Worm (Caenorhabditis elegans): ENCODE measurements around the gene sna-3.

sna-3 gene

DNA sequence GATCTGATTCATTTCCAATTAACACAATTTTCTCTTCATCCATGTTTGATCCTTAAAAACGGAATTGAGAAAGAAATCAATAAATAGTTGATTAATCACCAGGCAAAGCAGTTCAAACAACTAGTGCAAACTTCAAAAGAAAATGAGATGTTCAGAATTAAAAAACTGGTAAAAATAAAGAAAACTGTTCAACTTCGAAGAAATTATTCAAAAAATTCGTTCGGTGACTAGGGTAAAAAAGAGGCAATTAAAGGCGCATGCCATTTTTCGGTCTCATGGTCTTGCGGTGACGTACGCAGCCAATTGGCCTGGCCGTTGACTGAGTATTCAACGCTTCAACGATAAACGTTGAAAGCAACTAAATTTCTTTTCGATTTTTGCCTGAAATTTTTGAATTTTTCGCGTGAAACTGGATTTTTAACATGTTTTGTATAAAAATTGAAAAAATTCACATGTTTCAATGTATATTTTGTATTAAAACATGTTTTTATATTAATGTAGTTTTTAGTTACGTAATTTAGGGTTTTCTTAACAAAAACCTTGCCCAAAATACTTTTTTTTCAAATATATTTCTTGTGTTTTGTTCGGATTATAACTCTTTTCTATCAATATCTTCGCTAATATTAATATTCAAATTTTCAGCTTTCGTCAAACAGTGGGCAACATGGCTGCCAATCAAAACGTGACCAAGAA, at the start of gene sna-3, which contains the start of gene rps-3 (continued):
- TF ChIP-seq pqm-1 (tag; optimal IDR thresholded peaks at IDR 0.05) (no peak), tag-97 (GFP tag; IDR thresholded peaks at IDR 0.05) (no peak), mes-2 (tag; optimal IDR thresholded peaks at IDR 0.05; ENCODE audit: poor library complexity, severe bottlenecking) (peak; percentile 90), hlh-30 (tag; optimal IDR thresholded peaks at IDR 0.05; ENCODE audit: insufficient read depth) (peak; percentile 88)

DNA sequence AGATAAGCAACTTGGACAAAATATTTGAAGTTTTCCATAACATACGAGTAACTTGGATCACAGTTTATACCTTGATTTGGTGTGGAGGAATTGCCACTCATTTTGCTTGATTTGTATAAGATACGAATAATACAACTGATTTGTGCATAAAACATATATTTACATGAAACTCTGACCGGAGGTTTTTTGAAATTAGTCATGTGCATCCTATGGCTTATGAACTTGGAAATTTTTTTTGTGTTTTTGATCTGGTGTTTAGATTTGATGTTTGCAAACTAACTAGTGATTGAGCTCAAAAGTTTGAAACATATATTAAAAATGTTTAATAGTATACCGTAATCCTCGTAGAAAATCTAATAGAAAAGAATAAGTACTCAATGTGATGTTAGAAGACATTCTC, 48.7 kb upstream of the sna-3 start, which contains the start of gene srg-8:
srg-8 (minus strand) TSS at position 101 of the 400 bp plus-strand sequence.
- TF ChIP-seq tag-97 (GFP tag; IDR thresholded peaks at IDR 0.05): no peak
- TF ChIP-seq F44E2.7 (GFP tag; IDR thresholded peaks at IDR 0.05): no peak
- TF ChIP-seq mes-2 (tag; optimal IDR thresholded peaks at IDR 0.05; ENCODE audit: poor library complexity, severe bottlenecking): no peak
- no peak for TF ChIP-seq dpl-1 (GFP tag; optimal IDR thresholded peaks at IDR 0.05)
- TF ChIP-seq hif-1 (tag; optimal IDR thresholded peaks at IDR 0.05): no peak
- no peak for TF ChIP-seq gei-8 (GFP tag; optimal IDR thresholded peaks at IDR 0.05)
- no peak for TF ChIP-seq ztf-7 (tag; optimal IDR thresholded peaks at IDR 0.05)
- TF ChIP-seq pqm-1 (tag; optimal IDR thresholded peaks at IDR 0.05): no peak
- no peak for TF ChIP-seq spr-3 (GFP tag; optimal IDR thresholded peaks at IDR 0.05)
- TF ChIP-seq ZK546.5 (tag; optimal IDR thresholded peaks at IDR 0.05): no peak

DNA sequence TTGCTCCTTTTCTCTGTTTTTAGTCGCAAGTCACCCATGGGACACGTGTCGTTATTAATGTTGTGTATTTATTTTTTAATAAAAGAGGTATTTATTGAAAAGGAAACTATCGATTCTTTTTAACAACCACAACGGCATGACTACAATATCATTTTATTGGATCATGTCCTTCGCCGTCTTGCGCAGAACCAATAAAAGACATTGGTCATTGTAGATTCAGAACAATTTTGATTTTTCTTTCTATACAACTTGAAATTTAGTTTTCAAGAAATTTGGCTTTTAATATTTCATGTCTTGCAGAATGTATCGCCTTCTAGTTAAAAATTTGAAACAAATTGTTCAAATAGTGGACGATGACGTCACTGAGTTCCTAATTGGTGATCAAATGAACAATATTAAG, 45.5 kb upstream of the sna-3 start, which contains the start of gene amdh-1:
amdh-1 (plus strand) TSS at position 301 of the 400 bp plus-strand sequence.
- TF ChIP-seq egl-27 (tag; optimal IDR thresholded peaks at IDR 0.05): no peak
- no peak for TF ChIP-seq lin-38 (GFP tag; IDR thresholded peaks at IDR 0.05)
- no peak for TF ChIP-seq F26F4.8 (GFP tag; conservative IDR thresholded peaks at IDR 0.05)
- no peak for TF ChIP-seq ceh-32 (tag; optimal IDR thresholded peaks at IDR 0.05; ENCODE audit: poor library complexity)
- TF ChIP-seq spr-3 (GFP tag; optimal IDR thresholded peaks at IDR 0.05): no peak
- TF ChIP-seq aly-2 (tag; optimal IDR thresholded peaks at IDR 0.05): no peak
- no peak for TF ChIP-seq aha-1 (tag)
- no peak for TF ChIP-seq hmg-1.1 (GFP tag; IDR thresholded peaks at IDR 0.05)
- no peak for TF ChIP-seq Y48G9A.11 (GFP tag; IDR thresholded peaks at IDR 0.05)
- no peak for TF ChIP-seq hif-1 (tag; optimal IDR thresholded peaks at IDR 0.05)
- TF ChIP-seq zfp-2 (tag; optimal IDR thresholded peaks at IDR 0.05): no peak
- TF ChIP-seq dpl-1 (GFP tag; optimal IDR thresholded peaks at IDR 0.05): no peak
- no peak for TF ChIP-seq zip-2 (tag; optimal IDR thresholded peaks at IDR 0.05)
- no peak for TF ChIP-seq skn-1 (tag; optimal IDR thresholded peaks at IDR 0.05)
- no peak for TF ChIP-seq Y75B8A.6 (GFP tag; IDR thresholded peaks at IDR 0.05)
- TF ChIP-seq sdz-12 (GFP tag; optimal IDR thresholded peaks at IDR 0.05): no peak
- no peak for TF ChIP-seq madf-9 (GFP tag; conservative IDR thresholded peaks at IDR 0.05)

DNA sequence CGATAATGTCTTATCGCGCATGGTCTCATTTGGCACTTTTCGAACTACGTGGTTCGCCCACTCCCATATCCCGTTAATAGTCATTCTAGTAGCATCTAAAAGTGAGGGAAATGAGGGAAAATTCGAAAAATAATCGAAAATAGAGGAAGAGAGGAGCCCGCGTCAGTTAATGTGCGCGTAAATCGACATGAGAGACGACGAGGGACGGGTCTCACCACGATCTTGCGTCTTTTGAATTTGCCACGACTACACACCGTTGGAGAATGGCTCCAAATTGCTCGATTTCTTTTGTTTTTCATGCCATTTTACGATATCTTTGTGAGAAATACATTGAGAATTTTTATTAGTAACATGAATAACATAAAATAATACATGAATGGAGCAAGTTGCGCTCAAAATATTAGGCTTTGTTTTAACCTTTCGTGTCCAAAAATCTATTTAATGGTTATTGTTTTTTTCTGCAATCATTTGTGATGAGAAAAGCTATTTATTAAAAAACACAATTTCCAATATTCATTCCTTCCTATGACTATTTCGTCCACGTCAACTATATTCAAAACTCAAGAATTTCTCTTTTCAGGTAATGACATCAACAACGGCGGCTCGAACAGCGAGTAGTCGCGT, 42.2 kb upstream of the sna-3 start, which contains the start of the genes gen-1 and stt-3:
gen-1 (minus strand) TSS at position 95 of the 624 bp plus-strand sequence.
stt-3 (plus strand) TSS at position 574 of the 624 bp plus-strand sequence.
- TF ChIP-seq hlh-30 (tag; optimal IDR thresholded peaks at IDR 0.05; ENCODE audit: insufficient read depth) (no peak), mes-2 (tag; optimal IDR thresholded peaks at IDR 0.05; ENCODE audit: poor library complexity, severe bottlenecking) (peak; percentile 0), ama-1 (optimal IDR thresholded peaks at IDR 0.05) (no peak), T20F7.1 (GFP tag; optimal IDR thresholded peaks at IDR 0.05) (no peak), ceh-62 (tag; optimal IDR thresholded peaks at IDR 0.05) (no peak), R02D3.7 (tag; optimal IDR thresholded peaks at IDR 0.05) (peak; percentile 76), snpc-1.2 (GFP tag; IDR thresholded peaks at IDR 0.05) (no peak), snpc-4 (tag; optimal IDR thresholded peaks at IDR 0.05) (no peak), duxl-1 (tag; optimal IDR thresholded peaks at IDR 0.05; ENCODE audit: poor library complexity) (no peak), lin-29 (GFP tag; IDR thresholded peaks at IDR 0.05) (no peak), spr-3 (GFP tag; optimal IDR thresholded peaks at IDR 0.05) (no peak), ceh-82 (tag; optimal IDR thresholded peaks at IDR 0.05) (no peak), D1046.2 (GFP tag; IDR thresholded peaks at IDR 0.05) (no peak), dpl-1 (GFP tag; optimal IDR thresholded peaks at IDR 0.05) (peak; percentile 27), jun-1 (tag; optimal IDR thresholded peaks at IDR 0.05) (no peak), nhr-77 (tag; optimal IDR thresholded peaks at IDR 0.05) (no peak), Y105C5A.15 (GFP tag; IDR thresholded peaks at IDR 0.05) (no peak), ceh-20 (GFP tag; IDR thresholded peaks at IDR 0.05) (no peak), ztf-11 (tag; optimal IDR thresholded peaks at IDR 0.05) (no peak), attf-4 (tag; optimal IDR thresholded peaks at IDR 0.05) (no peak), lin-15B (tag; optimal IDR thresholded peaks at IDR 0.05) (no peak), fkh-10 (GFP tag; optimal IDR thresholded peaks at IDR 0.05) (no peak), nhr-41 (GFP tag; IDR thresholded peaks at IDR 0.05) (no peak), mdl-1 (tag; optimal IDR thresholded peaks at IDR 0.05) (no peak)

All from whole organism, L4 larva.